Worm (Caenorhabditis elegans) whole organism, midembryonic: ENCODE measurements around the gene C49F8.15.

Experiments used
- T22C8.4 ChIP-seq: fragments of 200-800 bp; sonication (Bioruptor generic); IDR thresholded peaks from 2 replicates; pipeline ENCODE4 v1.3.6; 2022; ENCODE audit warnings: missing genetic modification characterization, missing compliant biosample characterization
- cog-1 ChIP-seq: sonication (generic microtip); optimal IDR thresholded peaks from 2 replicates; lab custom pipeline; 2016; ENCODE audit warnings: missing genetic modification characterization, missing compliant biosample characterization
- flt-1 ChIP-seq: fragments of 200-800 bp; sonication (Bioruptor generic); IDR thresholded peaks from 2 replicates; pipeline ENCODE4 v1.3.6; 2022; ENCODE audit warnings: missing genetic modification characterization, missing compliant biosample characterization
- klf-2 ChIP-seq: fragments of 200-800 bp; sonication (Bioruptor generic); conservative IDR thresholded peaks from 2 replicates; pipeline ENCODE4 v1.3.6; 2022; ENCODE audit warnings: missing genetic modification reagents, missing genetic modification characterization, missing compliant biosample characterization
- med-1 ChIP-seq: sonication (generic microtip); optimal IDR thresholded peaks from 2 replicates; lab custom pipeline; 2017; ENCODE audit warnings: missing genetic modification characterization, mild to moderate bottlenecking, missing compliant biosample characterization, antibody characterized with exemption, missing genetic modification reagents; ENCODE audit not compliant: insufficient read depth
- ref-1 ChIP-seq: fragments of 200-800 bp; sonication (Bioruptor generic); conservative IDR thresholded peaks from 2 replicates; pipeline ENCODE4 v1.3.6; 2022; ENCODE audit warnings: missing genetic modification reagents, missing genetic modification characterization, missing compliant biosample characterization
- tab-1 ChIP-seq: fragments of 200-800 bp; sonication (Bioruptor generic); IDR thresholded peaks from 2 replicates; pipeline ENCODE4 v1.3.6; 2022; ENCODE audit warnings: missing genetic modification characterization, missing compliant biosample characterization
- ztf-23 ChIP-seq: fragments of 200-800 bp; sonication (Bioruptor generic); IDR thresholded peaks from 2 replicates; pipeline ENCODE4 v1.3.6; 2022; ENCODE audit warnings: missing genetic modification reagents, missing genetic modification characterization, missing compliant biosample characterization
- ztf-29 ChIP-seq: fragments of 200-800 bp; sonication (Bioruptor generic); IDR thresholded peaks from 2 replicates; pipeline ENCODE4 v1.3.6; 2022; ENCODE audit warnings: missing genetic modification reagents, missing genetic modification characterization, missing compliant biosample characterization

C49F8.15 gene

ce11 chrX:13311641-13312423 lies 50.6 kb downstream of the C49F8.15 start, which contains the start of gene F46G10.1:
Gene F46G10.1, minus strand, starts transcription at chrX:13311755.
- TF ChIP-seq T22C8.4 (GFP tag; lab: Robert Waterston, UW) (no peak), flt-1 (GFP tag; lab: Robert Waterston, UW) (no peak), ztf-29 (GFP tag; lab: Robert Waterston, UW) (no peak), klf-2 (GFP tag; lab: Robert Waterston, UW) (no peak), tab-1 (GFP tag; lab: Robert Waterston, UW) (no peak), cog-1 (tag; lab: Kevin White, UChicago) (no peak), med-1 (no peak), ref-1 (GFP tag; lab: Robert Waterston, UW) (no peak), ztf-23 (GFP tag; lab: Robert Waterston, UW) (no peak)
